Worm (Caenorhabditis elegans): ENCODE results near the gene F49C12.12.

The F49C12.12 gene

ce11 chrIV:9303994-9304393 lies 16.9 kb downstream of the F49C12.12 start, which contains the start of gene F49C12.4:
Gene F49C12.4, minus strand, starts transcription at chrIV:9304094.
- TF ChIP-seq sdz-38 (tag; optimal IDR thresholded peaks at IDR 0.05), result no peak
- TF ChIP-seq tbp1 (GFP tag; optimal IDR thresholded peaks at IDR 0.05), result no peak
- TF ChIP-seq C17E4.6 (GFP tag; IDR thresholded peaks at IDR 0.05), result no peak
- TF ChIP-seq Y53F4B.3 (GFP tag; IDR thresholded peaks at IDR 0.05), result no peak

- TF ChIP-seq egrh-3 (GFP tag; IDR thresholded peaks at IDR 0.05) (no peak), madf-8 (GFP tag; conservative IDR thresholded peaks at IDR 0.05) (no peak), F55B11.4 (tag; optimal IDR thresholded peaks at IDR 0.05; ENCODE audit: borderline replicate concordance, insufficient read depth) (no peak), F52B5.7 (tag; optimal IDR thresholded peaks at IDR 0.05) (no peak), ztf-25 (GFP tag; IDR thresholded peaks at IDR 0.05) (no peak), T26A5.8 (tag; optimal IDR thresholded peaks at IDR 0.05) (no peak), rcor-1 (GFP tag; IDR thresholded peaks at IDR 0.05) (no peak), nfya-2 (GFP tag; IDR thresholded peaks at IDR 0.05) (no peak), attf-6 (GFP tag; IDR thresholded peaks at IDR 0.05) (no peak), efl-1 (GFP tag; optimal IDR thresholded peaks at IDR 0.05) (no peak), ztf-18 (tag; optimal IDR thresholded peaks at IDR 0.05) (no peak), mcd-1 (GFP tag; IDR thresholded peaks at IDR 0.05) (no peak), madf-10 (tag; optimal IDR thresholded peaks at IDR 0.05) (no peak), hmg-1.2 (GFP tag; IDR thresholded peaks at IDR 0.05) (no peak), nhr-179 (tag; optimal IDR thresholded peaks at IDR 0.05) (no peak), Y53G8AR.9 (GFP tag; conservative IDR thresholded peaks at IDR 0.05) (no peak), lin-26 (GFP tag; IDR thresholded peaks at IDR 0.05) (no peak)
Measured at ce11 chrIV:9300127-9300526, 20.8 kb downstream of the F49C12.12 start, which contains the start of gene F49C12.3. Gene F49C12.3, plus strand, starts transcription at chrIV:9300427.

- TF ChIP-seq repo-1 (tag; optimal IDR thresholded peaks at IDR 0.05) (no peak), atf-7 (tag; optimal IDR thresholded peaks at IDR 0.05) (no peak), athp-1 (tag; optimal IDR thresholded peaks at IDR 0.05) (no peak), ztf-6 (GFP tag; IDR thresholded peaks at IDR 0.05) (no peak), efl-1 (GFP tag; optimal IDR thresholded peaks at IDR 0.05) (no peak), Y56A3A.18 (GFP tag; IDR thresholded peaks at IDR 0.05) (no peak), cebp-2 (GFP tag; IDR thresholded peaks at IDR 0.05) (no peak), dpl-1 (GFP tag; optimal IDR thresholded peaks at IDR 0.05) (no peak), B0336.3 (GFP tag; IDR thresholded peaks at IDR 0.05) (no peak)
Measured at ce11 chrIV:9299145-9299544, 21.7 kb downstream of the F49C12.12 start, which contains the start of gene F49C12.2. Gene F49C12.2, minus strand, starts transcription at chrIV:9299245.

- no peak for TF ChIP-seq B0336.3 (GFP tag; IDR thresholded peaks at IDR 0.05)
- no peak for TF ChIP-seq lin-35 (GFP tag; optimal IDR thresholded peaks at IDR 0.05)
- TF ChIP-seq dpff-1 (tag; optimal IDR thresholded peaks at IDR 0.05), result no peak
- TF ChIP-seq K12H6.12 (tag; optimal IDR thresholded peaks at IDR 0.05), result no peak
- TF ChIP-seq K11D2.4 (GFP tag; IDR thresholded peaks at IDR 0.05), result no peak
- no peak for TF ChIP-seq die-1 (tag; optimal IDR thresholded peaks at IDR 0.05)
- TF ChIP-seq hmg-1.2 (GFP tag; IDR thresholded peaks at IDR 0.05), result no peak
- TF ChIP-seq lag-1 (GFP tag; IDR thresholded peaks at IDR 0.05), result no peak
- no peak for TF ChIP-seq let-607 (tag; optimal IDR thresholded peaks at IDR 0.05)
- TF ChIP-seq ztf-18 (tag; optimal IDR thresholded peaks at IDR 0.05), result no peak
- TF ChIP-seq rec-8 (tag; optimal IDR thresholded peaks at IDR 0.05), result no peak
- no peak for TF ChIP-seq T07F8.4 (tag; optimal IDR thresholded peaks at IDR 0.05)
- no peak for TF ChIP-seq efl-1 (GFP tag; optimal IDR thresholded peaks at IDR 0.05)
- TF ChIP-seq rcor-1 (GFP tag; IDR thresholded peaks at IDR 0.05), result no peak
- TF ChIP-seq hlh-12 (tag; optimal IDR thresholded peaks at IDR 0.05), result no peak
- TF ChIP-seq ccch-3 (GFP tag; optimal IDR thresholded peaks at IDR 0.05), result no peak
- no peak for TF ChIP-seq ceh-100 (GFP tag; IDR thresholded peaks at IDR 0.05)
- TF ChIP-seq ceh-40 (GFP tag; IDR thresholded peaks at IDR 0.05), result no peak
- TF ChIP-seq athp-1 (tag; optimal IDR thresholded peaks at IDR 0.05), result no peak
Measured at ce11 chrIV:9296285-9296684, 24.6 kb downstream of the F49C12.12 start, which contains the start of gene F49C12.1. Gene F49C12.1, minus strand, starts transcription at chrIV:9296354.
